Worm (Caenorhabditis elegans) whole organism, L1 larva: ENCODE results near the gene K02E10.5.

Experiments used
- C16A3.4 ChIP-seq: fragments of 150-350 bp; optimal IDR thresholded peaks from 2 replicates; lab custom pipeline; 2014; ENCODE audit warnings: missing biosample characterization, missing genetic modification characterization
- C34B4.2 ChIP-seq: sonication (generic microtip); optimal IDR thresholded peaks from 2 replicates; lab custom pipeline; 2017; ENCODE audit warnings: mild to moderate bottlenecking, missing genetic modification characterization, missing compliant biosample characterization
- F16B12.6 ChIP-seq: fragments of 150-350 bp; optimal IDR thresholded peaks from 2 replicates; lab custom pipeline; 2014; ENCODE audit warnings: missing biosample characterization, missing genetic modification characterization
- alr-1 ChIP-seq: fragments of 200-800 bp; sonication (Bioruptor generic); optimal IDR thresholded peaks from 2 replicates; lab custom pipeline; 2018; ENCODE audit warnings: borderline replicate concordance, mild to moderate bottlenecking, missing genetic modification characterization, missing compliant biosample characterization
- blmp-1 ChIP-seq: fragments of 150-350 bp; optimal IDR thresholded peaks from 2 replicates; lab custom pipeline; 2014; ENCODE audit warnings: missing biosample characterization, missing genetic modification characterization
- ceh-82 ChIP-seq, 3 experiments: fragments of 150-350 bp in 1 of 3; sonication (generic microtip) in 2 of 3; optimal IDR thresholded peaks; 2 replicates each; lab custom pipeline; 2014 to 2017; ENCODE audit warnings: missing biosample characterization in 3 of 3, missing genetic modification characterization in 3 of 3
- dpl-1 ChIP-seq, 3 experiments: fragments of 150-350 bp in 2 of 3; sonication (generic microtip) in 1 of 3; optimal IDR thresholded peaks; 2 replicates each; lab custom pipeline; 2014 to 2017; ENCODE audit warnings: missing biosample characterization in 3 of 3, missing genetic modification characterization in 3 of 3, missing genetic modification reagents in 3 of 3
- dsc-1 ChIP-seq: sonication (generic microtip); optimal IDR thresholded peaks from 2 replicates; lab custom pipeline; 2016; ENCODE audit warnings: mild to moderate bottlenecking, missing genetic modification characterization, missing compliant biosample characterization
- efl-1 ChIP-seq, 4 experiments: fragments of 150-350 bp; optimal IDR thresholded peaks in 3 of 4; peaks in 1 of 4; 1 replicate in 1 of 4; 2 replicates in 3 of 4; lab custom pipeline; 2014; ENCODE audit warnings: missing biosample characterization in 2 of 4, missing genetic modification characterization in 2 of 4, missing genetic modification reagents in 2 of 4
- elt-3 ChIP-seq, 6 experiments: fragments of 150-350 bp in 1 of 6; sonication (generic microtip); optimal IDR thresholded peaks; 2 replicates each; lab custom pipeline; 2017 to 2018; ENCODE audit warnings: missing biosample characterization in 6 of 6, missing genetic modification characterization in 6 of 6, inconsistent platforms in 1 of 6
- fkh-4 ChIP-seq: sonication (generic microtip); optimal IDR thresholded peaks from 2 replicates; lab custom pipeline; 2016; ENCODE audit warnings: missing compliant biosample characterization, missing genetic modification characterization, borderline replicate concordance
- fos-1 ChIP-seq: fragments of 150-350 bp; optimal IDR thresholded peaks from 2 replicates; lab custom pipeline; 2014; ENCODE audit warnings: missing biosample characterization, missing genetic modification characterization
- grh-1 ChIP-seq: fragments of 200-800 bp; sonication (Bioruptor generic); IDR thresholded peaks from 2 replicates; pipeline ENCODE4 v1.3.6; 2022; ENCODE audit warnings: missing genetic modification reagents, missing genetic modification characterization, missing compliant biosample characterization
- hlh-17 ChIP-seq: fragments of 200-800 bp; sonication (Bioruptor generic); optimal IDR thresholded peaks from 2 replicates; lab custom pipeline; 2018; ENCODE audit warnings: missing genetic modification characterization, mild to moderate bottlenecking, missing compliant biosample characterization, moderate library complexity, borderline replicate concordance
- irx-1 ChIP-seq: sonication (generic microtip); optimal IDR thresholded peaks from 2 replicates; lab custom pipeline; 2016; ENCODE audit warnings: missing genetic modification characterization, missing compliant biosample characterization
- jun-1 ChIP-seq: fragments of 150-350 bp; optimal IDR thresholded peaks from 2 replicates; lab custom pipeline; 2014; ENCODE audit warnings: missing biosample characterization, missing genetic modification reagents, missing genetic modification characterization
- lin-13 ChIP-seq: fragments of 150-350 bp; optimal IDR thresholded peaks from 2 replicates; lab custom pipeline; 2014; ENCODE audit warnings: missing biosample characterization, missing genetic modification reagents, missing genetic modification characterization
- lin-14 ChIP-seq: fragments of 200-800 bp; sonication (Bioruptor generic); optimal IDR thresholded peaks from 2 replicates; lab custom pipeline; 2018; ENCODE audit warnings: mild to moderate bottlenecking, missing genetic modification characterization, moderate library complexity, missing compliant biosample characterization
- lin-35 ChIP-seq, 2 experiments: fragments of 150-350 bp; optimal IDR thresholded peaks; 2 replicates each; lab custom pipeline; 2014; ENCODE audit warnings: missing biosample characterization in 2 of 2, missing genetic modification characterization in 2 of 2, missing genetic modification reagents in 2 of 2
- lin-39 ChIP-seq: fragments of 150-350 bp; optimal IDR thresholded peaks from 2 replicates; lab custom pipeline; 2014; ENCODE audit warnings: missing biosample characterization, missing genetic modification reagents, missing genetic modification characterization
- lir-3 ChIP-seq: sonication (generic microtip); optimal IDR thresholded peaks from 2 replicates; lab custom pipeline; 2016; ENCODE audit warnings: mild to moderate bottlenecking, missing genetic modification characterization, moderate library complexity, missing compliant biosample characterization; ENCODE audit not compliant: poor library complexity
- lsy-2 ChIP-seq, 2 experiments: fragments of 150-350 bp; optimal IDR thresholded peaks; 2 replicates each; lab custom pipeline; 2014; ENCODE audit warnings: missing biosample characterization in 2 of 2, missing genetic modification characterization in 2 of 2
- mdl-1 ChIP-seq, 2 experiments: fragments of 150-350 bp; optimal IDR thresholded peaks; 2 replicates each; lab custom pipeline; 2014 to 2017; ENCODE audit warnings: missing biosample characterization in 2 of 2, missing genetic modification characterization in 2 of 2, inconsistent platforms in 1 of 2
- mef-2 ChIP-seq: fragments of 150-350 bp; optimal IDR thresholded peaks from 2 replicates; lab custom pipeline; 2014; ENCODE audit warnings: missing biosample characterization, missing genetic modification characterization
- mep-1 ChIP-seq: fragments of 150-350 bp; optimal IDR thresholded peaks from 2 replicates; lab custom pipeline; 2014; ENCODE audit warnings: missing biosample characterization, missing genetic modification characterization
- nhr-19 ChIP-seq: fragments of 200-800 bp; sonication (Bioruptor generic); conservative IDR thresholded peaks from 2 replicates; pipeline ENCODE4 v1.3.6; 2022; ENCODE audit warnings: missing genetic modification characterization, missing compliant biosample characterization
- nhr-20 ChIP-seq: sonication (generic microtip); optimal IDR thresholded peaks from 2 replicates; lab custom pipeline; 2016; ENCODE audit warnings: mild to moderate bottlenecking, missing genetic modification characterization, missing compliant biosample characterization
- nhr-47 ChIP-seq: sonication (generic microtip); optimal IDR thresholded peaks from 2 replicates; lab custom pipeline; 2016; ENCODE audit warnings: mild to moderate bottlenecking, missing genetic modification characterization, moderate library complexity, missing compliant biosample characterization
- nhr-71 ChIP-seq: sonication (generic microtip); optimal IDR thresholded peaks from 2 replicates; lab custom pipeline; 2016; ENCODE audit warnings: mild to moderate bottlenecking, missing genetic modification characterization, moderate library complexity, missing compliant biosample characterization
- nhr-77 ChIP-seq: fragments of 150-350 bp; optimal IDR thresholded peaks from 2 replicates; lab custom pipeline; 2014; ENCODE audit warnings: missing biosample characterization, missing genetic modification characterization
- nhr-85 ChIP-seq: sonication (generic microtip); peaks from one replicate; lab custom pipeline; 2016; ENCODE audit warnings: missing genetic modification characterization, inconsistent platforms, missing compliant biosample characterization
- nhr-90 ChIP-seq: sonication (generic microtip); optimal IDR thresholded peaks from 2 replicates; lab custom pipeline; 2016; ENCODE audit warnings: mild to moderate bottlenecking, missing genetic modification characterization, missing compliant biosample characterization; ENCODE audit not compliant: poor library complexity
- pag-3 ChIP-seq: sonication (generic microtip); optimal IDR thresholded peaks from 2 replicates; lab custom pipeline; 2017; ENCODE audit warnings: missing genetic modification characterization, mild to moderate bottlenecking, missing compliant biosample characterization, antibody characterized with exemption, borderline replicate concordance; ENCODE audit not compliant: insufficient read depth
- pax-3 ChIP-seq: fragments of 200-800 bp; sonication (Bioruptor generic); optimal IDR thresholded peaks from 2 replicates; lab custom pipeline; 2018; ENCODE audit warnings: mild to moderate bottlenecking, missing genetic modification characterization, moderate library complexity, missing compliant biosample characterization
- rnt-1 ChIP-seq: sonication (generic microtip); optimal IDR thresholded peaks from 2 replicates; lab custom pipeline; 2016; ENCODE audit warnings: mild to moderate bottlenecking, missing genetic modification characterization, moderate library complexity, missing compliant biosample characterization
- skn-1 ChIP-seq: fragments of 150-350 bp; optimal IDR thresholded peaks from 2 replicates; lab custom pipeline; 2014; ENCODE audit warnings: missing biosample characterization, missing genetic modification characterization
- snu-23 ChIP-seq: sonication (generic microtip); optimal IDR thresholded peaks from 2 replicates; lab custom pipeline; 2016; ENCODE audit warnings: missing genetic modification characterization, missing compliant biosample characterization
- swsn-7 ChIP-seq: sonication (generic microtip); optimal IDR thresholded peaks from 2 replicates; lab custom pipeline; 2016; ENCODE audit warnings: missing genetic modification characterization, missing compliant biosample characterization
- tbx-2 ChIP-seq: sonication (generic microtip); optimal IDR thresholded peaks from 2 replicates; lab custom pipeline; 2016; ENCODE audit warnings: missing genetic modification characterization, missing compliant biosample characterization
- tlp-1 ChIP-seq: fragments of 150-350 bp; optimal IDR thresholded peaks from 2 replicates; lab custom pipeline; 2014; ENCODE audit warnings: missing biosample characterization, missing genetic modification characterization
- unc-130 ChIP-seq: fragments of 150-350 bp; optimal IDR thresholded peaks from 2 replicates; lab custom pipeline; 2017; ENCODE audit warnings: missing biosample characterization, missing genetic modification characterization, inconsistent platforms
- unc-86 ChIP-seq: sonication (generic microtip); optimal IDR thresholded peaks from 2 replicates; lab custom pipeline; 2016; ENCODE audit warnings: missing genetic modification characterization, missing compliant biosample characterization
- vab-15 ChIP-seq: sonication (generic microtip); optimal IDR thresholded peaks from 2 replicates; lab custom pipeline; 2017; ENCODE audit warnings: missing genotype, mild to moderate bottlenecking, missing genetic modification characterization, missing compliant biosample characterization
- xbp-1 ChIP-seq: sonication (generic microtip); optimal IDR thresholded peaks from 2 replicates; lab custom pipeline; 2016; ENCODE audit warnings: missing genetic modification characterization, missing compliant biosample characterization
- zag-1 ChIP-seq: fragments of 150-350 bp; optimal IDR thresholded peaks from 2 replicates; lab custom pipeline; 2014; ENCODE audit warnings: missing biosample characterization, missing genetic modification characterization
- zip-4 ChIP-seq: fragments of 200-800 bp; sonication (Bioruptor generic); optimal IDR thresholded peaks from 2 replicates; lab custom pipeline; 2018; ENCODE audit warnings: mild to moderate bottlenecking, missing genetic modification characterization, moderate library complexity, missing compliant biosample characterization

Gene K02E10.5

ce11 chrX:2495865-2496314 lies 17.2 kb upstream of the K02E10.5 start, which contains the start of gene rabr-1:
TSS of gene rabr-1 (plus strand) at chrX:2496180.
- TF ChIP-seq fkh-4 (tag; lab: Kevin White, UChicago) (no peak), nhr-47 (tag; lab: Kevin White, UChicago) (peak; percentile 43), lin-14 (peak; percentile 91), vab-15 (peak; percentile 24), F16B12.6 (tag; lab: Kevin White, UChicago) (no peak), C34B4.2 (tag; lab: Kevin White, UChicago) (no peak), nhr-20 (tag; lab: Kevin White, UChicago) (peak; percentile 73), skn-1 (tag; lab: Kevin White, UChicago) (peak; percentile 97), nhr-77 (tag; lab: Kevin White, UChicago) (peak; percentile 22), swsn-7 (tag; lab: Kevin White, UChicago) (peak; percentile 18), unc-130 (peak; percentile 69), efl-1 (optimal IDR thresholded peaks at IDR 0.05; lab: Kevin White, UChicago) (peak in 1 of 2 experiments; percentile 33), efl-1 (GFP tag; optimal IDR thresholded peaks at IDR 0.05 in 1 of 2; lab: Kevin White, UChicago) (no peak), nhr-90 (tag; lab: Kevin White, UChicago) (peak; percentile 46), lin-35 (GFP tag; optimal IDR thresholded peaks at IDR 0.05; lab: Kevin White, UChicago) (peak; percentile 45 to 46), lir-3 (tag; lab: Kevin White, UChicago) (peak; percentile 17), rnt-1 (tag; lab: Kevin White, UChicago) (peak; percentile 32), mep-1 (tag; lab: Kevin White, UChicago) (peak; percentile 41), jun-1 (no peak), blmp-1 (tag; lab: Kevin White, UChicago) (peak; percentile 89), dsc-1 (no peak), C16A3.4 (peak; percentile 33), tbx-2 (peak; percentile 61), nhr-71 (tag; lab: Kevin White, UChicago) (peak; percentile 62), lin-39 (tag; lab: Kevin White, UChicago) (no peak), nhr-85 (tag; lab: Kevin White, UChicago) (peak; percentile 97), irx-1 (tag; lab: Kevin White, UChicago) (peak; percentile 54), pax-3 (tag; lab: Kevin White, UChicago) (no peak), elt-3 (tag; optimal IDR thresholded peaks at IDR 0.05; lab: Kevin White, UChicago) (peak in 4 of 6 experiments; percentile 47 to 85 (median 62)), zip-4 (GFP tag; lab: Kevin White, UChicago) (no peak), lin-13 (GFP tag; lab: Kevin White, UChicago) (no peak), mdl-1 (tag; optimal IDR thresholded peaks at IDR 0.05; lab: Kevin White, UChicago) (peak in 1 of 2 experiments; percentile 64), hlh-17 (GFP tag; lab: Kevin White, UChicago) (no peak), unc-86 (tag; lab: Kevin White, UChicago) (no peak), xbp-1 (tag; lab: Kevin White, UChicago) (no peak), fos-1 (tag; lab: Kevin White, UChicago) (no peak), nhr-19 (GFP tag; lab: Robert Waterston, UW) (peak; percentile 62), tlp-1 (tag; lab: Kevin White, UChicago) (no peak), alr-1 (no peak), lsy-2 (tag; optimal IDR thresholded peaks at IDR 0.05; lab: Kevin White, UChicago) (peak in 1 of 2 experiments; percentile 58), dpl-1 (GFP tag; optimal IDR thresholded peaks at IDR 0.05; lab: Kevin White, UChicago) (peak in 1 of 3 experiments; percentile 1), grh-1 (peak; percentile 47), zag-1 (no peak), snu-23 (peak; percentile 75), pag-3 (tag; lab: Kevin White, UChicago) (no peak), ceh-82 (tag; optimal IDR thresholded peaks at IDR 0.05; lab: Kevin White, UChicago) (peak in 1 of 3 experiments; percentile 6), mef-2 (no peak)
